Worm (Caenorhabditis elegans): Measurements from ENCODE around the gene spp-27.

DNA sequence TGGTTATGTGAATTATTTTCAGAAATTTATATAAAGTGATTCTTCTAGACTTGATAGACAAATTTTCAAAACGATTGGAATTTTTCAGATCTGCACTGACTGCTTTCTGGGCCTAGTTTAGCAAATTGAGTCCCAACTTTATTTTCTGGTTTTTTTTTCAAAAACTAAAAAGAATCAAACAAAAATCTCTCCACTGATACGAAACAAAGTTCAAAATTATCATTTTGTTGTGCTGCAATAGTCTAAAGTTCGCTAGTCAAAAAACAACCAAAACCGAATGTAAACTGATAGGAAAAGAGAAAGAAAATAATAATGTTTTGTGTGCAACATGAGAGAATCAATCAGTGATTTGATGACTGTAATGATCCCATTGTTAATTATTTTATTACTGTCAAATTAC is 7.1 kb downstream of the spp-27 start, which contains the start of gene lipl-4:
- TF ChIP-seq T22C8.4 (GFP tag; IDR thresholded peaks at IDR 0.05) = no peak
- no peak for TF ChIP-seq flt-1 (GFP tag; IDR thresholded peaks at IDR 0.05)
- no peak for TF ChIP-seq ztf-29 (GFP tag; IDR thresholded peaks at IDR 0.05)
- TF ChIP-seq cog-1 (tag; optimal IDR thresholded peaks at IDR 0.05) = no peak
- TF ChIP-seq ref-1 (GFP tag; conservative IDR thresholded peaks at IDR 0.05) = no peak

Measured in whole organism, midembryonic.